Fruit fly (Drosophila melanogaster): ENCODE measurements around the gene CG13887.

The CG13887 gene

dm6 chr3L:832897-833857 is 4.5 kb upstream of the CG13887 start, which contains the start of gene Sf3b3 (continued):
- TF ChIP-seq Hr51 (GFP tag; optimal IDR thresholded peaks at IDR 0.05) (no peak), Aef1 (GFP tag; IDR thresholded peaks at IDR 0.05) (no peak), Nf-YC (tag; optimal IDR thresholded peaks at IDR 0.05) (no peak), bigmax (GFP tag; optimal IDR thresholded peaks at IDR 0.05) (peak; percentile 91), hb (GFP tag; IDR thresholded peaks at IDR 0.05; ENCODE audit: partially characterized antibody) (peak; percentile 38; the same call in 1 of the 3 replicates), CG32532 (GFP tag; IDR thresholded peaks at IDR 0.05) (peak; percentile 35; the same call in 1 of the 2 replicates), mld (GFP tag; IDR thresholded peaks at IDR 0.05; ENCODE audit: partially characterized antibody) (peak; percentile 62; the same call in 1 of the 3 replicates), gsb (GFP tag; IDR thresholded peaks at IDR 0.05) (no peak), CG17829 (tag; optimal IDR thresholded peaks at IDR 0.05) (peak; percentile 42), ATbp (GFP tag; optimal IDR thresholded peaks at IDR 0.05) (no peak), CG15269 (tag; optimal IDR thresholded peaks at IDR 0.05) (no peak), CG14050 (GFP tag; IDR thresholded peaks at IDR 0.05) (no peak), fd3F (GFP tag; optimal IDR thresholded peaks at IDR 0.05) (no peak), Nf-YB (GFP tag; optimal IDR thresholded peaks at IDR 0.05) (no peak), klu (GFP tag; IDR thresholded peaks at IDR 0.05) (no peak), CG9932 (GFP tag; IDR thresholded peaks at IDR 0.05) (0 out of 2 replicates have a peak, but pooled peaks have one; percentile 20), Sox102F (GFP tag; optimal IDR thresholded peaks at IDR 0.05) (no peak), CG17359 (tag; optimal IDR thresholded peaks at IDR 0.05) (no peak), CG8924 (tag; optimal IDR thresholded peaks at IDR 0.05) (no peak), Adf1 (GFP tag; IDR thresholded peaks at IDR 0.05) (no peak), CG17328 (GFP tag; IDR thresholded peaks at IDR 0.05) (0 out of 2 replicates have a peak, but pooled peaks have one; percentile 4), CG13775 (GFP tag; optimal IDR thresholded peaks at IDR 0.05) (no peak), CG17186 (GFP tag; optimal IDR thresholded peaks at IDR 0.05) (peak; percentile 27), Sox100B (GFP tag; optimal IDR thresholded peaks at IDR 0.05) (no peak), CG4820 (GFP tag; optimal IDR thresholded peaks at IDR 0.05) (no peak), Bdp1 (GFP tag; optimal IDR thresholded peaks at IDR 0.05) (no peak), CG8089 (GFP tag; optimal IDR thresholded peaks at IDR 0.05) (no peak), CG5180 (GFP tag; optimal IDR thresholded peaks at IDR 0.05) (no peak), CG11696 (GFP tag; IDR thresholded peaks at IDR 0.05) (0 out of 2 replicates have a peak, but pooled peaks have one; percentile 35), Taf1 (GFP tag; IDR thresholded peaks at IDR 0.05) (no peak), gcm2 (GFP tag; optimal IDR thresholded peaks at IDR 0.05) (no peak), CG33557 (GFP tag; optimal IDR thresholded peaks at IDR 0.05) (no peak), eyg (GFP tag; optimal IDR thresholded peaks at IDR 0.05) (no peak), CG2120 (GFP tag; optimal IDR thresholded peaks at IDR 0.05) (no peak), tin (GFP tag; optimal IDR thresholded peaks at IDR 0.05) (no peak), da (GFP tag; optimal IDR thresholded peaks at IDR 0.05) (no peak), inv (GFP tag; IDR thresholded peaks at IDR 0.05; ENCODE audit: partially characterized antibody) (peak; percentile 60; the same call in 1 of the 2 replicates), CG17912 (GFP tag; optimal IDR thresholded peaks at IDR 0.05) (no peak), Poxn (GFP tag; IDR thresholded peaks at IDR 0.05) (no peak), Med (GFP tag) (peak; percentile 79), CG12391 (tag; optimal IDR thresholded peaks at IDR 0.05) (peak; percentile 4), row (GFP tag; IDR thresholded peaks at IDR 0.05) (peak; percentile 64), scrt (GFP tag; optimal IDR thresholded peaks at IDR 0.05) (no peak), CG10959 (GFP tag; IDR thresholded peaks at IDR 0.05) (no peak), sim (GFP tag; IDR thresholded peaks at IDR 0.05) (no peak), CrebB (tag; optimal IDR thresholded peaks at IDR 0.05) (no peak), CG10274 (GFP tag; optimal IDR thresholded peaks at IDR 0.05) (no peak), MTF-1 (GFP tag; optimal IDR thresholded peaks at IDR 0.05; ENCODE audit: borderline replicate concordance) (no peak)
